Fruit fly (Drosophila melanogaster) whole organism: ENCODE results near the gene Rab6.

Source experiments
- CG8478 ChIP-seq: fragments of >200 bp; optimal IDR thresholded peaks from 2 replicates; lab custom pipeline; 2018; ENCODE audit warnings: inconsistent platforms
- usp ChIP-seq: fragments of >200 bp; optimal IDR thresholded peaks from 2 replicates; lab custom pipeline; 2017; ENCODE audit warnings: missing biosample characterization, missing genetic modification characterization, mixed read lengths

DNA sequence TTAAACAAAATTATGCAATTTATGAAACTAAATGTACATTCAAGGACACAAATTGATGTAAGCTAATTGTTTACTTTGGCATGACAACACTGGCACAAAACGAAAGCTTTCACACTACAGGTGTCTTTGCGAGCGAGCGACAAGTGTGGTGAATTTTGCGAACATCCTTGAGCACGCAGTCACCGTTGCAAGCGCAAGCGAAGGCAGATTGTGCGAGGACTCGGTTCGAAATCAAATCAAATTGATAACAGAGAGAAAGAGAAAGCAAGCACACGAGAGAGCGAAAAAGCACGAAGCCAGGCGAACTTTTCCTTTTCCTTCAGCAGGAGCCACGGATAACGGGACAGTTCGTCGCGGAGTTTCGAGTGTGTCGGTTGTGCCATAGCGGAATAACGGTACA is 33.5 kb upstream of the Rab6 start, which contains the start of gene CG31760:
- TF ChIP-seq usp (GFP tag; lab: Kevin White, UChicago): no peak
- no peak for TF ChIP-seq CG8478
